Worm (Caenorhabditis elegans) whole organism, L1 larva: ENCODE results near the gene sel-2.

Source experiments
- lin-15B ChIP-seq: fragments of 150-350 bp; sonication (generic microtip); optimal IDR thresholded peaks from 3 replicates; lab custom pipeline; 2014; ENCODE audit warnings: missing biosample characterization, missing genetic modification characterization
- lin-39 ChIP-seq: fragments of 150-350 bp; optimal IDR thresholded peaks from 2 replicates; lab custom pipeline; 2014; ENCODE audit warnings: missing biosample characterization, missing genetic modification reagents, missing genetic modification characterization
- rnt-1 ChIP-seq: sonication (generic microtip); optimal IDR thresholded peaks from 2 replicates; lab custom pipeline; 2016; ENCODE audit warnings: mild to moderate bottlenecking, missing genetic modification characterization, moderate library complexity, missing compliant biosample characterization
- tlp-1 ChIP-seq: fragments of 150-350 bp; optimal IDR thresholded peaks from 2 replicates; lab custom pipeline; 2014; ENCODE audit warnings: missing biosample characterization, missing genetic modification characterization

ce11 chrIII:4601286-4601685 is 10.9 kb downstream of the sel-2 start:
- TF ChIP-seq tlp-1 (tag; lab: Kevin White, UChicago) = no peak
- TF ChIP-seq lin-15B (tag; lab: Kevin White, UChicago) = no peak
- TF ChIP-seq rnt-1 (tag; lab: Kevin White, UChicago) = no peak
- no peak for TF ChIP-seq lin-39 (tag; lab: Kevin White, UChicago)
